Fruit fly (Drosophila melanogaster): ENCODE measurements around the gene Pde1c.

The Pde1c gene

DNA sequence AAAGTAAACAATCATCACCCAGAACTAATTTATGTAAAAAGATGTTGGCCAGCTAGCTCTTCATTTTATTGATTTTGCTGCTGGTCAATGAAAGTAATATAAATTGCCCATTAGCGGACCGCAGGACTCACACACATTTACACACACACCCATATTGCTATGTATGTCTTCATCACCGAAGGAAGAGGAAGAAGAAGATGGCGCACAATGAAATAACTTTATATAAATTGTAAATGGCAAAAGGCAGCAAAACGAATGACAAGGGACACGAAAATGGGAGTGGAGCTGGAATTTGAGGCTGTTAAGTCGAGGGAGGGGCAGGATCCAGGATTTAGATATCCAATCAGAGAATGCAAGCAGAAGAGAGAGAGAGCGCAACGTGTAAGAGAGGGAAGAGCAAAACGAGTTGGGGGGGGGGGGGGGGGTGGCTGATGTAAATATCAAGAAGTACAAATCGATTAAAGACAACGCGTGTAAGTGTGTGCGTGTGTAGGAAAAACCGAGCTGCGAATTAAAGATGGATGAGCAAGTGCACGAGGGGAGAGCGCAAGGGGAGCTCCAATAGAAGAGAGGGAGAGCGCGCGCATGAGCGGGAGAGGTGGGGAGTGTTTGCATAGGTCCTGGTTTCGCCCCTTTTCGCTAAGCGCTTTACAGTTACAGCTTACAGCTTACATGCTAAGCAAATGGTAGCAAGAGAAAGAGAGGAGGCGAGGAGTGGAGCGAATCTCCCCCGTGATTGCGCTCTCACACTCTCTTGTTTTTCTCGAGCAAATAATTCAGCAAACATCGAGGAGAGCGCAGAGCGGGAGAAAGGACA, 123.9 kb downstream of the Pde1c start (continued):
- no peak for TF ChIP-seq CG1647 (GFP tag; optimal IDR thresholded peaks at IDR 0.05)

DNA sequence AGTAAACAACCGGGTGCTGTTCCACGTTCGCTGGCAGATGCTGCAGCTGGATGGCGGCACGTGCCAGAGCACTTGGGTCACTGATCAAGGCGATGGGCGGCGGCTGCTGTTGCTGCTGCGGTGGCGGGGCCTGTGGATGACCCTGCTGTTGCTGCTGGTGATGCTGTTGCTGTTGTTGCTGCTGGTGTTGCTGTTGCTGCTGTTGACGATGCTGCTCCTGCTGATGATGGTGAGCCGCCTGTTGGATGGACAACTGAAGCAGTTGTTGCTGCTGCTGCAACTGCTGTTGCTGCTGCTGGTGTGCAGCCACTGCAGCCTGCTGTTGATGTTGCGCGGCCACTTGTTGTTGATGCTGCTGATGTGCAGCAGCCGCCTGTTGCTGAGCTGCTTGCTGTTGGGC, 131.2 kb downstream of the Pde1c start:
- TF ChIP-seq H2.0 (GFP tag; IDR thresholded peaks at IDR 0.05) (no peak), CG42726 (GFP tag; IDR thresholded peaks at IDR 0.05; ENCODE audit: partially characterized antibody) (0 out of 2 replicates have a peak, but pooled peaks have one; percentile 16), Med (GFP tag) (peak; percentile 50), Dfd (GFP tag; optimal IDR thresholded peaks at IDR 0.05) (peak in 1 of 2 experiments; percentile 84), kah (GFP tag; optimal IDR thresholded peaks at IDR 0.05) (peak; percentile 14)

DNA sequence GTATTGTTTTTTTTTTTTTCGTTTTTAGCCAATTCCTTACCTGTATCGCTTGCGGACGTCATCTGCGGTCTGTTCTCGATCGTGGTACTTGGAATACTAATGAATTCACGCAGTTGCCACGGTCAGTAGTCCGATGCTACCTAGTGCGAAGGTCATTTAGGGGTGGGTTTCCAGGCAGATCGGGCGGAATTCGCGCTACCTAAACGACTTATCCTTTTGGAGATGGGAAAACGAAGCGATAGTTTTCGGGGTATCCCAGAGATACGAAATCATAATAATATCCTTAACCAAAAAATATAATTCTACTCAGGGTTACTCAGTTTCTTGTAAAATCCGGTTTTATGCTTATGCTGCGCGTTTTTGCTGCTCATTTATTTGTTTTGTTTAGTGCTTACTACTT, 134.4 kb downstream of the Pde1c start, which contains the start of gene CG14937:
Gene CG14937 (minus strand): TSS at position 101 of the 400 bp plus-strand sequence.
- TF ChIP-seq CG2199 (GFP tag; IDR thresholded peaks at IDR 0.05) (no peak), stwl (tag; optimal IDR thresholded peaks at IDR 0.05) (peak; percentile 9), Sry-δ (GFP tag; optimal IDR thresholded peaks at IDR 0.05) (peak; percentile 42), BEAF-32 (GFP tag; optimal IDR thresholded peaks at IDR 0.05) (peak; percentile 36), CG2129 (GFP tag; IDR thresholded peaks at IDR 0.05; ENCODE audit: partially characterized antibody) (peak; percentile 27; the same call in 1 of the 2 replicates), CG17361 (GFP tag; IDR thresholded peaks at IDR 0.05) (no peak), CG10431 (GFP tag; optimal IDR thresholded peaks at IDR 0.05) (no peak), zen (tag; optimal IDR thresholded peaks at IDR 0.05) (peak; percentile 76), CG10267 (tag; optimal IDR thresholded peaks at IDR 0.05) (no peak), Dll (GFP tag; IDR thresholded peaks at IDR 0.05; ENCODE audit: partially characterized antibody) (peak; percentile 41; the same call in 1 of the 4 replicates), ab (GFP tag; optimal IDR thresholded peaks at IDR 0.05) (no peak), amos (GFP tag; IDR thresholded peaks at IDR 0.05; ENCODE audit: partially characterized antibody) (peak; percentile 40; the same call in 1 of the 2 replicates), Myb (GFP tag; optimal IDR thresholded peaks at IDR 0.05) (no peak), ssp (GFP tag; IDR thresholded peaks at IDR 0.05) (no peak), Jarid2 (GFP tag; optimal IDR thresholded peaks at IDR 0.05) (no peak), pros (GFP tag; optimal IDR thresholded peaks at IDR 0.05) (peak; percentile 1), emc (GFP tag; optimal IDR thresholded peaks at IDR 0.05) (no peak), CG6689 (GFP tag; IDR thresholded peaks at IDR 0.05) (no peak), CG16813 (GFP tag; IDR thresholded peaks at IDR 0.05; ENCODE audit: partially characterized antibody) (peak; percentile 45; the same call in 1 of the 3 replicates), CG3065 (GFP tag; optimal IDR thresholded peaks at IDR 0.05) (no peak), insv (GFP tag; optimal IDR thresholded peaks at IDR 0.05) (peak in 1 of 2 experiments; percentile 1)

DNA sequence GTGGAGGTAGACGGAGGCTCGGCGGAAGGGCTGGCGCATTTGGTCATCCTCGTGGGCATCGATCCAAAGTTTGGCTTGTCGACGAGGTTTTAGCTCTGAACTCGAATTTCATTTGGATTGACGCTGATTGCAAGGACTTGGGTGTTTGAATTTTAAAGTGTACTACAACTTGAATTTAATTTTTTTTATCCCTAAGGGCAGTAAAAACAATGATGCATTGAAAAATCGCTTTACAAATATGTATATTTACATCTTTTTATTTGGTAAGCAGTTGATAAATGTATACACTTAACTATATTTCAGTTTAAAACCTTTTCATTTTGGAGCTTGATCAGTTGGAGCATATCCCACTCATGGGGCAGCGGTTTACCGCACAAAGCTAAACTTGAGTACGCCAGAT, 136.1 kb downstream of the Pde1c start, which contains the start of gene Tsp33B:
Gene Tsp33B (minus strand): TSS at position 101 of the 400 bp plus-strand sequence.
- TF ChIP-seq dati (GFP tag; IDR thresholded peaks at IDR 0.05) (no peak), Vsx1 (GFP tag; optimal IDR thresholded peaks at IDR 0.05) (no peak), Hand (GFP tag; optimal IDR thresholded peaks at IDR 0.05) (no peak), Fer2 (tag; optimal IDR thresholded peaks at IDR 0.05) (no peak), HmgZ (tag; optimal IDR thresholded peaks at IDR 0.05) (no peak), twi (tag; optimal IDR thresholded peaks at IDR 0.05) (no peak), zfh2 (GFP tag; optimal IDR thresholded peaks at IDR 0.05) (no peak), Dref (GFP tag; IDR thresholded peaks at IDR 0.05) (no peak), CG8765 (GFP tag; IDR thresholded peaks at IDR 0.05) (no peak), nerfin-1 (tag; optimal IDR thresholded peaks at IDR 0.05) (no peak), Sox100B (GFP tag; optimal IDR thresholded peaks at IDR 0.05) (no peak), Hr51 (GFP tag; optimal IDR thresholded peaks at IDR 0.05) (no peak), CoRest (tag; optimal IDR thresholded peaks at IDR 0.05) (no peak), CG34376 (GFP tag; optimal IDR thresholded peaks at IDR 0.05) (no peak), Myb (GFP tag; optimal IDR thresholded peaks at IDR 0.05) (no peak)
